Worm (Caenorhabditis elegans): ENCODE results near the gene atn-1.

Gene atn-1

ce11 chrV:12533635-12534150 is 55.5 kb downstream of the atn-1 start (continued):
- no peak for TF ChIP-seq mdl-1 (tag; optimal IDR thresholded peaks at IDR 0.05)
- peak; percentile 40 to 97 (median 51) for TF ChIP-seq elt-3 (tag; optimal IDR thresholded peaks at IDR 0.05)
- TF ChIP-seq nhr-12 (tag; optimal IDR thresholded peaks at IDR 0.05): no peak
- TF ChIP-seq ztf-11 (tag; optimal IDR thresholded peaks at IDR 0.05): no peak
- TF ChIP-seq lin-39 (tag; optimal IDR thresholded peaks at IDR 0.05): no peak
- peak; percentile 30 for TF ChIP-seq nfya-1 (tag; optimal IDR thresholded peaks at IDR 0.05; ENCODE audit: insufficient read depth)
- TF ChIP-seq fkh-2 (tag; optimal IDR thresholded peaks at IDR 0.05): no peak
- TF ChIP-seq ceh-28 (tag; optimal IDR thresholded peaks at IDR 0.05): no peak
- TF ChIP-seq snpc-4 (tag; optimal IDR thresholded peaks at IDR 0.05): no peak
- no peak for TF ChIP-seq aly-2 (tag; optimal IDR thresholded peaks at IDR 0.05)
- TF ChIP-seq lin-15B (tag; optimal IDR thresholded peaks at IDR 0.05): no peak

All from whole organism, L3 larva.